Worm (Caenorhabditis elegans): ENCODE results near the gene grl-24.

The grl-24 gene

ce11 chrIV:17440417-17440816 is 35.2 kb downstream of the grl-24 start, which contains the start of gene F08A7.1:
TSS of gene F08A7.1 (plus strand) at chrIV:17440607.
- TF ChIP-seq nhr-11 (tag; optimal IDR thresholded peaks at IDR 0.05) (no peak), ceh-30 (tag; optimal IDR thresholded peaks at IDR 0.05) (no peak), zip-5 (tag; optimal IDR thresholded peaks at IDR 0.05) (no peak), nhr-232 (tag; optimal IDR thresholded peaks at IDR 0.05) (no peak), ahr-1 (tag; optimal IDR thresholded peaks at IDR 0.05) (no peak), C08G9.2 (tag; optimal IDR thresholded peaks at IDR 0.05) (no peak)

ce11 chrIV:17440001-17440400 is 35.6 kb downstream of the grl-24 start, which contains the start of gene C06A12.19:
TSS of gene C06A12.19 (minus strand) at chrIV:17440101.
- no peak for TF ChIP-seq ceh-2 (tag; optimal IDR thresholded peaks at IDR 0.05)
- no peak for TF ChIP-seq dve-1 (tag; optimal IDR thresholded peaks at IDR 0.05)
- no peak for TF ChIP-seq lin-11 (tag; optimal IDR thresholded peaks at IDR 0.05)
- TF ChIP-seq che-1 (tag; optimal IDR thresholded peaks at IDR 0.05): no peak
- no peak for TF ChIP-seq K09A11.1 (tag; optimal IDR thresholded peaks at IDR 0.05; ENCODE audit: insufficient read depth)
- no peak for TF ChIP-seq nfya-1 (tag; optimal IDR thresholded peaks at IDR 0.05)
- no peak for TF ChIP-seq rnt-1 (tag; optimal IDR thresholded peaks at IDR 0.05)
- TF ChIP-seq hlh-13 (GFP tag; optimal IDR thresholded peaks at IDR 0.05): no peak
- no peak for TF ChIP-seq nhr-232 (tag; optimal IDR thresholded peaks at IDR 0.05)
- TF ChIP-seq odd-2 (tag; optimal IDR thresholded peaks at IDR 0.05): no peak

ce11 chrIV:17437038-17437437 is 38.6 kb downstream of the grl-24 start, which contains the start of gene C06A12.8:
TSS of gene C06A12.8 (plus strand) at chrIV:17437338.
- TF ChIP-seq mec-3 (tag; optimal IDR thresholded peaks at IDR 0.05; ENCODE audit: borderline replicate concordance): no peak
- TF ChIP-seq tbx-2 (tag; optimal IDR thresholded peaks at IDR 0.05): no peak
- TF ChIP-seq elt-4 (tag; optimal IDR thresholded peaks at IDR 0.05): no peak
- no peak for TF ChIP-seq C38D4.7 (GFP tag; optimal IDR thresholded peaks at IDR 0.05)
- no peak for TF ChIP-seq lim-6 (tag; optimal IDR thresholded peaks at IDR 0.05)
- TF ChIP-seq ceh-9 (tag; optimal IDR thresholded peaks at IDR 0.05): no peak
- no peak for TF ChIP-seq pax-1 (tag; optimal IDR thresholded peaks at IDR 0.05)
- no peak for TF ChIP-seq pag-3 (tag; optimal IDR thresholded peaks at IDR 0.05; ENCODE audit: borderline replicate concordance)
- TF ChIP-seq hlh-8 (tag; optimal IDR thresholded peaks at IDR 0.05): no peak
- TF ChIP-seq ceh-18 (tag; optimal IDR thresholded peaks at IDR 0.05): no peak
- TF ChIP-seq rnt-1 (tag; optimal IDR thresholded peaks at IDR 0.05): no peak
- no peak for TF ChIP-seq ceh-48 (tag; optimal IDR thresholded peaks at IDR 0.05)
- TF ChIP-seq syd-9 (tag; optimal IDR thresholded peaks at IDR 0.05): no peak
- TF ChIP-seq sdc-2 (tag; optimal IDR thresholded peaks at IDR 0.05): no peak
- TF ChIP-seq ceh-31 (tag; optimal IDR thresholded peaks at IDR 0.05): no peak
- TF ChIP-seq C08G9.2 (tag; optimal IDR thresholded peaks at IDR 0.05): no peak
- no peak for TF ChIP-seq unc-42 (tag; optimal IDR thresholded peaks at IDR 0.05)
- no peak for TF ChIP-seq nfya-1 (tag; optimal IDR thresholded peaks at IDR 0.05)
- no peak for TF ChIP-seq unc-3 (GFP tag; conservative IDR thresholded peaks at IDR 0.05)
- no peak for TF ChIP-seq unc-3 (tag; optimal IDR thresholded peaks at IDR 0.05)
- TF ChIP-seq odd-2 (tag; optimal IDR thresholded peaks at IDR 0.05): no peak

- TF ChIP-seq pqm-1 (tag; optimal IDR thresholded peaks at IDR 0.05): no peak
These were observed 39.1 kb downstream of the grl-24 start, which contains the start of gene gcy-27 for ce11 chrIV:17436552-17436951. TSS of gene gcy-27 (minus strand) at chrIV:17436652.

- TF ChIP-seq fkh-6 (tag; optimal IDR thresholded peaks at IDR 0.05) (no peak), ceh-48 (tag; optimal IDR thresholded peaks at IDR 0.05) (no peak), ceh-2 (tag; optimal IDR thresholded peaks at IDR 0.05) (no peak), ztf-16 (tag; optimal IDR thresholded peaks at IDR 0.05) (no peak), syd-9 (tag; optimal IDR thresholded peaks at IDR 0.05) (no peak), hlh-30 (tag; optimal IDR thresholded peaks at IDR 0.05; ENCODE audit: insufficient read depth) (no peak), C08G9.2 (tag; optimal IDR thresholded peaks at IDR 0.05) (no peak), odd-2 (tag; optimal IDR thresholded peaks at IDR 0.05) (no peak), ceh-31 (tag; optimal IDR thresholded peaks at IDR 0.05) (no peak), ceh-22 (tag; optimal IDR thresholded peaks at IDR 0.05) (no peak), unc-3 (GFP tag; conservative IDR thresholded peaks at IDR 0.05) (no peak), unc-3 (tag; optimal IDR thresholded peaks at IDR 0.05) (no peak), madf-2 (tag; optimal IDR thresholded peaks at IDR 0.05) (no peak), hlh-6 (tag; optimal IDR thresholded peaks at IDR 0.05) (no peak), Y22D7AL.16 (tag; optimal IDR thresholded peaks at IDR 0.05) (no peak), rnt-1 (tag; optimal IDR thresholded peaks at IDR 0.05) (no peak), ceh-30 (tag; optimal IDR thresholded peaks at IDR 0.05) (no peak), gmeb-2 (tag; optimal IDR thresholded peaks at IDR 0.05) (no peak), hlh-15 (tag; optimal IDR thresholded peaks at IDR 0.05) (no peak), C38D4.7 (GFP tag; optimal IDR thresholded peaks at IDR 0.05) (no peak), K09A11.1 (tag; optimal IDR thresholded peaks at IDR 0.05; ENCODE audit: insufficient read depth) (no peak)
These were observed 40.4 kb downstream of the grl-24 start for ce11 chrIV:17435228-17435627.
